Fruit fly (Drosophila melanogaster): ENCODE measurements around the gene DnaJ-1.

dm6 chr3L:5785237-5786062, 33.5 kb upstream of the DnaJ-1 start:
- TF ChIP-seq CTCF (optimal IDR thresholded peaks at IDR 0.05) (no peak), CG8478 (optimal IDR thresholded peaks at IDR 0.05) (no peak)

Data from S2 (cell line).